Worm (Caenorhabditis elegans) whole organism, L1 larva: Measurements from ENCODE around the gene fat-1.

ENCODE experiments used
- C04F5.9 ChIP-seq: sonication (generic microtip); optimal IDR thresholded peaks from 2 replicates; lab custom pipeline; 2016; ENCODE audit warnings: missing genetic modification characterization, missing compliant biosample characterization
- C16A3.4 ChIP-seq: fragments of 150-350 bp; optimal IDR thresholded peaks from 2 replicates; lab custom pipeline; 2014; ENCODE audit warnings: missing biosample characterization, missing genetic modification characterization
- F16B12.6 ChIP-seq: fragments of 150-350 bp; optimal IDR thresholded peaks from 2 replicates; lab custom pipeline; 2014; ENCODE audit warnings: missing biosample characterization, missing genetic modification characterization
- aha-1 ChIP-seq: fragments of 150-350 bp; optimal IDR thresholded peaks from 2 replicates; lab custom pipeline; 2014; ENCODE audit warnings: missing biosample characterization, missing genetic modification characterization
- alr-1 ChIP-seq: fragments of 200-800 bp; sonication (Bioruptor generic); optimal IDR thresholded peaks from 2 replicates; lab custom pipeline; 2018; ENCODE audit warnings: borderline replicate concordance, mild to moderate bottlenecking, missing genetic modification characterization, missing compliant biosample characterization
- ceh-63 ChIP-seq: fragments of 200-800 bp; sonication (Bioruptor generic); optimal IDR thresholded peaks from 2 replicates; lab custom pipeline; 2018; ENCODE audit warnings: mild to moderate bottlenecking, missing genetic modification characterization, missing compliant biosample characterization
- ceh-88 ChIP-seq: fragments of 200-800 bp; sonication (Bioruptor generic); IDR thresholded peaks from 2 replicates; pipeline ENCODE4 v1.3.6; 2022; ENCODE audit warnings: missing genetic modification characterization, missing compliant biosample characterization
- ceh-90 ChIP-seq: sonication (generic microtip); optimal IDR thresholded peaks from 2 replicates; lab custom pipeline; 2016; ENCODE audit warnings: missing genetic modification characterization, missing compliant biosample characterization
- efl-1 ChIP-seq, 4 experiments: fragments of 150-350 bp; optimal IDR thresholded peaks in 3 of 4; peaks in 1 of 4; 1 replicate in 1 of 4; 2 replicates in 3 of 4; lab custom pipeline; 2014; ENCODE audit warnings: missing biosample characterization in 2 of 4, missing genetic modification characterization in 2 of 4, missing genetic modification reagents in 2 of 4
- egl-13 ChIP-seq: sonication (generic microtip); optimal IDR thresholded peaks from 2 replicates; lab custom pipeline; 2016; ENCODE audit warnings: missing genotype, missing genetic modification reagents, missing genetic modification characterization, missing compliant biosample characterization
- elt-3 ChIP-seq, 6 experiments: fragments of 150-350 bp in 1 of 6; sonication (generic microtip); optimal IDR thresholded peaks; 2 replicates each; lab custom pipeline; 2017 to 2018; ENCODE audit warnings: missing biosample characterization in 6 of 6, missing genetic modification characterization in 6 of 6, inconsistent platforms in 1 of 6
- fkh-8 ChIP-seq: sonication (generic microtip); optimal IDR thresholded peaks from 2 replicates; lab custom pipeline; 2016; ENCODE audit warnings: mild to moderate bottlenecking, missing genetic modification characterization, missing compliant biosample characterization
- grh-1 ChIP-seq: fragments of 200-800 bp; sonication (Bioruptor generic); IDR thresholded peaks from 2 replicates; pipeline ENCODE4 v1.3.6; 2022; ENCODE audit warnings: missing genetic modification reagents, missing genetic modification characterization, missing compliant biosample characterization
- hlh-17 ChIP-seq: fragments of 200-800 bp; sonication (Bioruptor generic); optimal IDR thresholded peaks from 2 replicates; lab custom pipeline; 2018; ENCODE audit warnings: missing genetic modification characterization, mild to moderate bottlenecking, missing compliant biosample characterization, moderate library complexity, borderline replicate concordance
- hlh-4 ChIP-seq: sonication (generic microtip); optimal IDR thresholded peaks from 2 replicates; lab custom pipeline; 2016; ENCODE audit warnings: mild to moderate bottlenecking, missing genetic modification characterization, missing compliant biosample characterization
- hpl-2 ChIP-seq: fragments of 150-350 bp; optimal IDR thresholded peaks from 2 replicates; lab custom pipeline; 2014; ENCODE audit warnings: missing biosample characterization, missing genetic modification reagents, missing genetic modification characterization
- isw-1 ChIP-seq: fragments of 200-800 bp; sonication (Bioruptor generic); IDR thresholded peaks from 2 replicates; pipeline ENCODE4 v1.3.6; 2022; ENCODE audit warnings: missing genetic modification characterization, missing compliant biosample characterization
- jun-1 ChIP-seq: fragments of 150-350 bp; optimal IDR thresholded peaks from 2 replicates; lab custom pipeline; 2014; ENCODE audit warnings: missing biosample characterization, missing genetic modification reagents, missing genetic modification characterization
- lin-13 ChIP-seq: fragments of 150-350 bp; optimal IDR thresholded peaks from 2 replicates; lab custom pipeline; 2014; ENCODE audit warnings: missing biosample characterization, missing genetic modification reagents, missing genetic modification characterization
- lin-35 ChIP-seq, 2 experiments: fragments of 150-350 bp; optimal IDR thresholded peaks; 2 replicates each; lab custom pipeline; 2014; ENCODE audit warnings: missing biosample characterization in 2 of 2, missing genetic modification characterization in 2 of 2, missing genetic modification reagents in 2 of 2
- mef-2 ChIP-seq: fragments of 150-350 bp; optimal IDR thresholded peaks from 2 replicates; lab custom pipeline; 2014; ENCODE audit warnings: missing biosample characterization, missing genetic modification characterization
- mep-1 ChIP-seq: fragments of 150-350 bp; optimal IDR thresholded peaks from 2 replicates; lab custom pipeline; 2014; ENCODE audit warnings: missing biosample characterization, missing genetic modification characterization
- nhr-11 ChIP-seq: fragments of 150-350 bp; optimal IDR thresholded peaks from 2 replicates; lab custom pipeline; 2014; ENCODE audit warnings: missing biosample characterization, missing genetic modification characterization
- nhr-19 ChIP-seq: fragments of 200-800 bp; sonication (Bioruptor generic); conservative IDR thresholded peaks from 2 replicates; pipeline ENCODE4 v1.3.6; 2022; ENCODE audit warnings: missing genetic modification characterization, missing compliant biosample characterization
- nhr-237 ChIP-seq: fragments of 150-350 bp; optimal IDR thresholded peaks from 2 replicates; lab custom pipeline; 2014; ENCODE audit warnings: missing biosample characterization, missing genetic modification characterization
- nhr-76 ChIP-seq: sonication (generic microtip); optimal IDR thresholded peaks from 2 replicates; lab custom pipeline; 2017; ENCODE audit warnings: missing biosample characterization, missing genetic modification characterization
- nhr-77 ChIP-seq: fragments of 150-350 bp; optimal IDR thresholded peaks from 2 replicates; lab custom pipeline; 2014; ENCODE audit warnings: missing biosample characterization, missing genetic modification characterization
- nhr-85 ChIP-seq: sonication (generic microtip); peaks from one replicate; lab custom pipeline; 2016; ENCODE audit warnings: missing genetic modification characterization, inconsistent platforms, missing compliant biosample characterization
- pag-3 ChIP-seq: sonication (generic microtip); optimal IDR thresholded peaks from 2 replicates; lab custom pipeline; 2017; ENCODE audit warnings: missing genetic modification characterization, mild to moderate bottlenecking, missing compliant biosample characterization, antibody characterized with exemption, borderline replicate concordance; ENCODE audit not compliant: insufficient read depth
- pax-3 ChIP-seq: fragments of 200-800 bp; sonication (Bioruptor generic); optimal IDR thresholded peaks from 2 replicates; lab custom pipeline; 2018; ENCODE audit warnings: mild to moderate bottlenecking, missing genetic modification characterization, moderate library complexity, missing compliant biosample characterization
- pqm-1 ChIP-seq: sonication (generic microtip); optimal IDR thresholded peaks from 3 replicates; lab custom pipeline; 2017; ENCODE audit warnings: missing biosample characterization, missing genetic modification characterization
- sox-4 ChIP-seq: sonication (generic microtip); optimal IDR thresholded peaks from 2 replicates; lab custom pipeline; 2016; ENCODE audit warnings: missing genetic modification characterization, missing compliant biosample characterization
- sptf-1 ChIP-seq: fragments of 150-350 bp; optimal IDR thresholded peaks from 2 replicates; lab custom pipeline; 2014; ENCODE audit warnings: missing biosample characterization, missing genetic modification characterization
- sup-37 ChIP-seq: fragments of 200-800 bp; sonication (Bioruptor generic); optimal IDR thresholded peaks from 2 replicates; lab custom pipeline; 2018; ENCODE audit warnings: mild to moderate bottlenecking, missing genetic modification characterization, missing compliant biosample characterization
- unc-86 ChIP-seq: sonication (generic microtip); optimal IDR thresholded peaks from 2 replicates; lab custom pipeline; 2016; ENCODE audit warnings: missing genetic modification characterization, missing compliant biosample characterization
- zip-4 ChIP-seq: fragments of 200-800 bp; sonication (Bioruptor generic); optimal IDR thresholded peaks from 2 replicates; lab custom pipeline; 2018; ENCODE audit warnings: mild to moderate bottlenecking, missing genetic modification characterization, moderate library complexity, missing compliant biosample characterization
- ztf-4 ChIP-seq: fragments of 150-350 bp; optimal IDR thresholded peaks from 2 replicates; lab custom pipeline; 2014; ENCODE audit warnings: missing biosample characterization, missing genetic modification characterization

The fat-1 gene

ce11 chrIV:13297746-13298145 is 17.7 kb upstream of the fat-1 start, which contains the start of the genes Y67H2A.2 and micu-1 (continued):
- TF ChIP-seq hlh-4 (no peak), pqm-1 (no peak), unc-86 (tag; lab: Kevin White, UChicago) (peak; percentile 80), ceh-88 (GFP tag; lab: Robert Waterston, UW) (0 out of 2 replicates have a peak, but pooled peaks have one; percentile 24), sup-37 (GFP tag; lab: Kevin White, UChicago) (no peak), pax-3 (peak; percentile 37), pag-3 (tag; lab: Kevin White, UChicago) (no peak), nhr-237 (tag; lab: Kevin White, UChicago) (peak; percentile 28), lin-35 (GFP tag; optimal IDR thresholded peaks at IDR 0.05; lab: Kevin White, UChicago) (peak; percentile 80 to 85), zip-4 (peak; percentile 54), F16B12.6 (tag; lab: Kevin White, UChicago) (peak; percentile 51), nhr-76 (tag; lab: Kevin White, UChicago) (no peak), mep-1 (tag; lab: Kevin White, UChicago) (no peak), nhr-77 (tag; lab: Kevin White, UChicago) (peak; percentile 63), alr-1 (no peak)

DNA sequence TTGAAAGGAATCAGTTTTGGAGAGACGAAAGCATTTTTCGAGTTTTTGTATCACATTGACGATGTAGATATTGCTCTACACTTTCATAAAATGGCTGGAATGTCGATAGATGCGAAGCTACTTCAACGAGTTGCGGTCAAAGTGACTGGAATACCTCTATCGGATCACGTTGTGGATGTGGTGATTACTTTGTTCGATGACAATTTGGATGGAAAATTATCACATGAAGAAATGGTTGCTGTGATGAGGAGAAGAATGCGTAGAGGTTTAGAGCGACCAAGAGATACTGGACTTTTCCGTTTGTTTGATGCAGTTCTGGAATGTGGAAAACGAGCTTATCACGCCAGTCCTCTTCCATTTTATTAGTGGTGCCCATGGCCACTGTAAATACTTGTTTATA is 15.8 kb upstream of the fat-1 start:
- no peak for TF ChIP-seq ztf-4 (tag; lab: Kevin White, UChicago)
- no peak for TF ChIP-seq C04F5.9
- no peak for TF ChIP-seq hlh-17 (GFP tag; lab: Kevin White, UChicago)
- TF ChIP-seq, all 84 proteins: peak for 0

ce11 chrIV:13300109-13300508 is 15.3 kb upstream of the fat-1 start, which contains the start of gene kdp-1:
Gene kdp-1, plus strand, starts transcription at chrIV:13300188.
- TF ChIP-seq nhr-11 (tag; lab: Kevin White, UChicago) (no peak), hlh-17 (GFP tag; lab: Kevin White, UChicago) (no peak), C16A3.4 (no peak), aha-1 (tag; lab: Kevin White, UChicago) (no peak), pqm-1 (no peak), grh-1 (GFP tag; lab: Robert Waterston, UW) (0 out of 2 replicates have a peak, but pooled peaks have one; percentile 7)

DNA sequence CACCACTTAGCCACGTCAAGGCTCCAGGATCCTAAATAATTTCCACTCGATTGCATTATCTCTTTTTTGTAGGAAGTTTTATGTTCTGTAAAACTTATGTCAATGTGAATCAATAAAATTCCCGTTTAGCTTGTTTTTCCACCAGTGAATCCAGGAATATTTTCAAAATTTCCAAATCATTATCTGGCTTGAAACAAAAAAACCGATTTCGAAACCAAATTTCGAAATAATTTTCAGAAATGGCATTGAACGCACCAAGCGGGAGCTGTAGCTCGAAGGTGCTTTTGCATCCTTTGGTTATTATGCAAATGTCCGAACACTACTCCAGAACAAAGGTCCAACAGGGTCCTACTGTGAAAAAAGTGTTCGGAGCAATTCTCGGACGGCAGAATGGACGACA is 14.9 kb upstream of the fat-1 start, which contains the start of gene csn-6:
csn-6 (plus strand) TSS at position 234 of the 400 bp plus-strand sequence.
- TF ChIP-seq elt-3 (tag; optimal IDR thresholded peaks at IDR 0.05; lab: Kevin White, UChicago) (no peak), ceh-90 (tag; lab: Kevin White, UChicago) (no peak), efl-1 (optimal IDR thresholded peaks at IDR 0.05; lab: Kevin White, UChicago) (no peak), efl-1 (GFP tag; optimal IDR thresholded peaks at IDR 0.05 in 1 of 2; lab: Kevin White, UChicago) (peak in 1 of 2 experiments; percentile 78), hlh-17 (GFP tag; lab: Kevin White, UChicago) (no peak), sup-37 (GFP tag; lab: Kevin White, UChicago) (no peak)

ce11 chrIV:13303442-13303841 is 12.0 kb upstream of the fat-1 start, which contains the start of gene Y67H2A.7:
Gene Y67H2A.7, plus strand, starts transcription at chrIV:13303742.
- TF ChIP-seq fkh-8 (tag; lab: Kevin White, UChicago) (no peak), nhr-85 (tag; lab: Kevin White, UChicago) (peak; percentile 46), sptf-1 (no peak), mef-2 (tag; lab: Kevin White, UChicago) (no peak)

DNA sequence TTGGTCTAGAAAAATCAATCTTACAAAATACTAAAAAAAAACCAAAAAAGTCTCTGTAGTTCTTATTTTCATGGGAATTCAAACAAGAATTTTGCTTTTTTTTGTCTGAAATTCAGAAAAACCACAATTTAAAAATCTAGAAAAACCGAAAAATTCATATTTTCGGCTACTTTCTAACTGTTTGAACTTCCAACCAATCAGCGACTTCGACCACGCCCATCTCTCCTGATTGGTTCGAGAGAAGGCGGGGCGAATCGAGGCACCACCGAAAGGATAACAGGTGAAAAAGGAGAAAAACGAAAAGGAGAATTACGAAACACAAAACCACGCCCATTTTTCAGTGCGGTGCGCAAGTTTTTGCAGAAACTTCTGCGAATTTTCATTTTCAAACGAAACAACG is 10.7 kb upstream of the fat-1 start:
- TF ChIP-seq jun-1 (tag; lab: Kevin White, UChicago) (no peak), pax-3 (no peak), lin-13 (GFP tag; lab: Kevin White, UChicago) (no peak), isw-1 (GFP tag; lab: Robert Waterston, UW) (no peak), unc-86 (tag; lab: Kevin White, UChicago) (no peak), sox-4 (tag; lab: Kevin White, UChicago) (no peak), hpl-2 (no peak), nhr-19 (GFP tag; lab: Robert Waterston, UW) (no peak), ceh-63 (GFP tag; lab: Kevin White, UChicago) (no peak), elt-3 (tag; optimal IDR thresholded peaks at IDR 0.05; lab: Kevin White, UChicago) (no peak), egl-13 (no peak)
